Worm (Caenorhabditis elegans): ENCODE data around the gene W03F9.9.

- no peak for TF ChIP-seq ztf-11 (tag; optimal IDR thresholded peaks at IDR 0.05)
- no peak for TF ChIP-seq elt-3 (tag; optimal IDR thresholded peaks at IDR 0.05)
- TF ChIP-seq lsy-2 (tag; optimal IDR thresholded peaks at IDR 0.05) = no peak
These were observed 50.7 kb downstream of the W03F9.9 start for ce11 chrV:189436-189835.

All from whole organism, L2 larva.